Fruit fly (Drosophila melanogaster): Measurements from ENCODE around the gene atms.

The atms gene

dm6 chr3R:4806318-4806757 is 56.5 kb downstream of the atms start (continued):
- TF ChIP-seq Hand (GFP tag; optimal IDR thresholded peaks at IDR 0.05) (peak; percentile 69), CG4707 (GFP tag; optimal IDR thresholded peaks at IDR 0.05) (peak; percentile 77), Sry-δ (GFP tag; optimal IDR thresholded peaks at IDR 0.05) (peak; percentile 17), CG1603 (tag; optimal IDR thresholded peaks at IDR 0.05) (peak; percentile 21), ham (GFP tag; IDR thresholded peaks at IDR 0.05) (no peak), Bteb2 (GFP tag; optimal IDR thresholded peaks at IDR 0.05) (peak; percentile 29), CG11085 (GFP tag; IDR thresholded peaks at IDR 0.05) (no peak), CG30403 (GFP tag; optimal IDR thresholded peaks at IDR 0.05) (peak; percentile 6), sisA (GFP tag; IDR thresholded peaks at IDR 0.05) (no peak), CG11398 (GFP tag; optimal IDR thresholded peaks at IDR 0.05) (peak; percentile 37), CG18476 (GFP tag; optimal IDR thresholded peaks at IDR 0.05) (peak; percentile 43), bowl (GFP tag; IDR thresholded peaks at IDR 0.05) (no peak), CG11504 (tag; optimal IDR thresholded peaks at IDR 0.05) (peak; percentile 50), CG15073 (GFP tag; optimal IDR thresholded peaks at IDR 0.05) (no peak), Vsx1 (GFP tag; optimal IDR thresholded peaks at IDR 0.05) (peak; percentile 81), CG11723 (GFP tag; optimal IDR thresholded peaks at IDR 0.05) (peak; percentile 50), B-H2 (GFP tag; optimal IDR thresholded peaks at IDR 0.05) (peak; percentile 45), dpn (GFP tag; optimal IDR thresholded peaks at IDR 0.05) (peak in 1 of 2 experiments; percentile 64), br (optimal IDR thresholded peaks at IDR 0.05) (no peak), wek (GFP tag; optimal IDR thresholded peaks at IDR 0.05) (peak; percentile 88), Lhr (GFP tag; optimal IDR thresholded peaks at IDR 0.05) (peak; percentile 40), tup (GFP tag; optimal IDR thresholded peaks at IDR 0.05) (peak; percentile 13), CG6175 (GFP tag; IDR thresholded peaks at IDR 0.05) (no peak), fru (optimal IDR thresholded peaks at IDR 0.05) (no peak), Six4 (GFP tag; optimal IDR thresholded peaks at IDR 0.05) (no peak), CG31441 (GFP tag; IDR thresholded peaks at IDR 0.05) (peak; percentile 70), cg (GFP tag; optimal IDR thresholded peaks at IDR 0.05) (peak; percentile 72), ara (GFP tag; IDR thresholded peaks at IDR 0.05) (no peak), Nf-YB (GFP tag; optimal IDR thresholded peaks at IDR 0.05) (peak; percentile 50), CoRest (tag; optimal IDR thresholded peaks at IDR 0.05) (peak; percentile 1), Spps (tag; optimal IDR thresholded peaks at IDR 0.05) (peak; percentile 5), zf30C (GFP tag; optimal IDR thresholded peaks at IDR 0.05) (no peak), CG10366 (GFP tag; IDR thresholded peaks at IDR 0.05) (no peak), CG31224 (GFP tag; IDR thresholded peaks at IDR 0.05) (no peak), CG14014 (GFP tag; IDR thresholded peaks at IDR 0.05) (peak; percentile 62; the same call in 1 of the 2 replicates), dan (GFP tag; IDR thresholded peaks at IDR 0.05) (no peak), Hr78 (GFP tag; optimal IDR thresholded peaks at IDR 0.05) (no peak), nau (GFP tag; optimal IDR thresholded peaks at IDR 0.05) (peak; percentile 91), Bdp1 (GFP tag; optimal IDR thresholded peaks at IDR 0.05) (peak; percentile 48), Hsf (GFP tag; optimal IDR thresholded peaks at IDR 0.05) (no peak), CG2712 (tag; optimal IDR thresholded peaks at IDR 0.05) (peak; percentile 27), ttk (GFP tag; IDR thresholded peaks at IDR 0.05) (no peak), run (tag; optimal IDR thresholded peaks at IDR 0.05) (peak; percentile 77), Fer2 (tag; optimal IDR thresholded peaks at IDR 0.05) (no peak), grn (GFP tag; optimal IDR thresholded peaks at IDR 0.05) (peak; percentile 49), ERR (GFP tag; optimal IDR thresholded peaks at IDR 0.05) (no peak), vfl (GFP tag; optimal IDR thresholded peaks at IDR 0.05) (peak; percentile 7), Doc3 (GFP tag; IDR thresholded peaks at IDR 0.05; ENCODE audit: partially characterized antibody) (no peak), Trl (optimal IDR thresholded peaks at IDR 0.05) (peak; percentile 89 to 98), Trl (GFP tag; optimal IDR thresholded peaks at IDR 0.05) (peak; percentile 73), kah (GFP tag; optimal IDR thresholded peaks at IDR 0.05) (peak; percentile 58), lmd (GFP tag; IDR thresholded peaks at IDR 0.05) (no peak)
